Fruit fly (Drosophila melanogaster): Measurements from ENCODE around the gene Dscam4.

The Dscam4 gene

DNA sequence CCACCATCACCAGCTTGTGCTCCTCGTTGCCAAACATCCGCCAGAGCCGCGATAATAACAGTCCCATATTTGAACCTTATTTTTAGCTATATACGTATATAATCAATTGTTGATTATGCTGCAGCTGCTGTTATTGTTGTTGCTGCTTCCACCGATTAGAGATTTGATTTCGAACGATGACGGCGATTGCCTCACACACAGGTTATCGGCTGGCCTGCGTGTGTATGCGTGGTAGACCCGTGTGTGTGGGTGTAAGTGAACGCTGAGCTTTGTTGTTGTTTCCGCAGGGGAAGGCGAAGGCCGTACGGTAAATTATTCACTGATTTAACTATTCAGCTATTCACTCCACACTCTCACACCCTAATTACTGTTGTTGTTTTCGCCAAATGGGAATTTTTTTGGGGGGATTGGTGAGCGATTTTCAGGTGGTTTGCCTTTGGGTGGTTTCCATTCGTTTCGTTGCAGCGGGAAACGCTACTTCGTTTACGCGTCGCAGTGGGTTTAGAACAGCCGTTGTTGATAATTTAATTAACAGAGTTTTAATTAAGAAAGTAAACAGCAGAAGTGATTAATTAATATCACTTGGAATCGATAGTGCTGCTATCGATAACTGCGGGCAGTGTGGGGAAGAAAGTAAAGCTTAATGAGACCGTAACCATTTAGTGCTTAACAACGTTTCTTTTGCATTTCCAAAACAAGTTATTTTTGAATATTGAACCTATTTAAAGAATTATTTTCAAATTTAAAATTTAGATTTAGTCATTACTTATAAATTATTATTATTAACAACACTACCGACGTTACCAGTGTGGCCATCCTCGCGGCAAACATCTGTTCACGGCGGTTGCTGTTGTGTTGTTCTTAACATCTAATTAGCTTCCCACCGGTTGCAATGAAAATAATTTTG lies 61.0 kb downstream of the Dscam4 start, which contains the start of the genes Arl5 and CG13671 (continued):
- TF ChIP-seq CG3995 (GFP tag; optimal IDR thresholded peaks at IDR 0.05) (peak; percentile 40), B-H1 (GFP tag; IDR thresholded peaks at IDR 0.05) (peak; percentile 69; the same call in 1 of the 3 replicates), Side (GFP tag; optimal IDR thresholded peaks at IDR 0.05) (peak; percentile 30), CG9437 (GFP tag; optimal IDR thresholded peaks at IDR 0.05) (peak; percentile 59), C15 (GFP tag; IDR thresholded peaks at IDR 0.05) (peak; percentile 64; the same call in 1 of the 3 replicates), dati (GFP tag; IDR thresholded peaks at IDR 0.05) (0 out of 2 replicates have a peak, but pooled peaks have one; percentile 2), insv (GFP tag; optimal IDR thresholded peaks at IDR 0.05) (peak in 1 of 2 experiments; percentile 11), NC2α (GFP tag; optimal IDR thresholded peaks at IDR 0.05) (peak; percentile 13), hb (GFP tag; IDR thresholded peaks at IDR 0.05; ENCODE audit: partially characterized antibody) (peak; percentile 77; the same call in 2 of the 3 replicates), CG18619 (GFP tag; optimal IDR thresholded peaks at IDR 0.05) (peak; percentile 69), zen2 (GFP tag; IDR thresholded peaks at IDR 0.05; ENCODE audit: partially characterized antibody) (peak; percentile 44; the same call in 2 of the 3 replicates), fd64A (GFP tag; optimal IDR thresholded peaks at IDR 0.05) (no peak), CG17361 (GFP tag; IDR thresholded peaks at IDR 0.05) (peak; percentile 85; the same call in 2 of the 3 replicates), Blimp-1 (GFP tag; optimal IDR thresholded peaks at IDR 0.05) (peak; percentile 76), CG11696 (GFP tag; IDR thresholded peaks at IDR 0.05) (no peak; the same call in 1 of the 2 replicates), Six4 (GFP tag; optimal IDR thresholded peaks at IDR 0.05) (peak; percentile 66), CG2129 (GFP tag; IDR thresholded peaks at IDR 0.05; ENCODE audit: partially characterized antibody) (peak; percentile 52), Spps (tag; optimal IDR thresholded peaks at IDR 0.05) (peak; percentile 4), NC2β (GFP tag; optimal IDR thresholded peaks at IDR 0.05) (peak; percentile 48), Mes4 (GFP tag; optimal IDR thresholded peaks at IDR 0.05) (peak; percentile 15), CG7963 (GFP tag; IDR thresholded peaks at IDR 0.05; ENCODE audit: partially characterized antibody) (peak; percentile 67), Sox100B (GFP tag; optimal IDR thresholded peaks at IDR 0.05) (peak; percentile 66), ato (GFP tag; IDR thresholded peaks at IDR 0.05; ENCODE audit: partially characterized antibody) (peak; percentile 64), dmrt99B (tag; optimal IDR thresholded peaks at IDR 0.05) (no peak), B-H2 (GFP tag; optimal IDR thresholded peaks at IDR 0.05) (peak; percentile 37), repo (GFP tag; optimal IDR thresholded peaks at IDR 0.05) (peak; percentile 26), CG13775 (GFP tag; optimal IDR thresholded peaks at IDR 0.05) (peak; percentile 81), Ets65A (GFP tag) (peak; percentile 89), corto (GFP tag; optimal IDR thresholded peaks at IDR 0.05) (no peak), Awh (GFP tag; IDR thresholded peaks at IDR 0.05) (peak; percentile 27; the same call in 1 of the 2 replicates), her (GFP tag; optimal IDR thresholded peaks at IDR 0.05) (peak; percentile 35), BtbVII (GFP tag; optimal IDR thresholded peaks at IDR 0.05) (no peak), Sox102F (GFP tag; optimal IDR thresholded peaks at IDR 0.05) (no peak), CG30403 (GFP tag; optimal IDR thresholded peaks at IDR 0.05) (peak; percentile 89), Ada2b (GFP tag; IDR thresholded peaks at IDR 0.05) (peak; percentile 75), CG1832 (GFP tag; optimal IDR thresholded peaks at IDR 0.05) (no peak), phol (tag; optimal IDR thresholded peaks at IDR 0.05) (peak; percentile 86), CG6272 (GFP tag; IDR thresholded peaks at IDR 0.05) (peak; percentile 67), wek (GFP tag; optimal IDR thresholded peaks at IDR 0.05) (no peak), CG14014 (GFP tag; IDR thresholded peaks at IDR 0.05) (peak; percentile 76), dysf (GFP tag; IDR thresholded peaks at IDR 0.05) (peak; percentile 74), tll (GFP tag; optimal IDR thresholded peaks at IDR 0.05) (peak in 1 of 2 experiments; percentile 35), kay (GFP tag; optimal IDR thresholded peaks at IDR 0.05) (peak; percentile 74), CG12659 (GFP tag; optimal IDR thresholded peaks at IDR 0.05) (peak; percentile 83), luna (GFP tag; optimal IDR thresholded peaks at IDR 0.05) (peak; percentile 58), CG10959 (GFP tag; IDR thresholded peaks at IDR 0.05) (peak; percentile 23; the same call in 1 of the 2 replicates), CG6683 (GFP tag; optimal IDR thresholded peaks at IDR 0.05) (peak; percentile 43)
